Fruit fly (Drosophila melanogaster) whole organism, wandering third instar larva: ENCODE data around the gene Pnn.

Source experiments
- CG9705 ChIP-seq: fragments of 200-800 bp; sonication (Bioruptor generic); optimal IDR thresholded peaks from 2 replicates; lab custom pipeline; 2018; ENCODE audit warnings: missing biosample characterization, mild to moderate bottlenecking, missing genetic modification characterization
- Dfd ChIP-seq: fragments of >200 bp; optimal IDR thresholded peaks from 2 replicates; lab custom pipeline; 2017; ENCODE audit warnings: missing biosample characterization, missing genetic modification characterization
- HLH106 ChIP-seq: fragments of 200-800 bp; optimal IDR thresholded peaks from 3 replicates; lab custom pipeline; 2019; ENCODE audit warnings: missing biosample characterization, mild to moderate bottlenecking, missing genetic modification characterization, moderate library complexity
- OdsH ChIP-seq: fragments of 200-800 bp; sonication (Bioruptor generic); optimal IDR thresholded peaks from 2 replicates; lab custom pipeline; 2016; ENCODE audit warnings: missing biosample characterization, mild to moderate bottlenecking, missing genetic modification characterization
- dl ChIP-seq, 2 experiments: fragments of 175-275, 200-275 bp in 1 of 2; fragments of 200-275 bp in 1 of 2; sonication (Bioruptor generic); optimal IDR thresholded peaks; lab custom pipeline; 2018; ENCODE audit warnings: mild to moderate bottlenecking in 2 of 2, missing biosample characterization in 2 of 2, missing genetic modification characterization in 2 of 2, moderate library complexity in 2 of 2; ENCODE audit not compliant: partially characterized antibody in 2 of 2, insufficient read depth in 1 of 2
- jim ChIP-seq: fragments of 175-275, 200-325 bp; sonication (Bioruptor generic); optimal IDR thresholded peaks from 2 replicates; lab custom pipeline; 2016; ENCODE audit warnings: missing biosample characterization, mild to moderate bottlenecking, missing genetic modification characterization
- pan ChIP-seq: fragments of >200 bp; optimal IDR thresholded peaks from 2 replicates; lab custom pipeline; 2017

dm6 chr3R:9777941-9778360, 37.3 kb downstream of the Pnn start, which contains the start of gene RpS29:
- TF ChIP-seq HLH106, result peak; percentile 72
- no peak for TF ChIP-seq pan
- peak; percentile 73 for TF ChIP-seq OdsH (GFP tag; lab: Kevin White, UChicago)
- no peak for TF ChIP-seq dl (GFP tag; optimal IDR thresholded peaks at IDR 0.05; lab: Kevin White, UChicago; ENCODE audit: insufficient read depth in 1 of 2, partially characterized antibody in 2 of 2)
- peak; percentile 92 for TF ChIP-seq jim
- TF ChIP-seq CG9705 (GFP tag; lab: Kevin White, UChicago), result peak; percentile 85
- TF ChIP-seq Dfd (GFP tag; lab: Kevin White, UChicago), result no peak
